Fruit fly (Drosophila melanogaster) whole organism, prepupa: ENCODE results near the gene Aasdh.

ENCODE experiments used
- Blimp-1 ChIP-seq: fragments of 200-800 bp; sonication (Bioruptor generic); optimal IDR thresholded peaks from 3 replicates; lab custom pipeline; 2017; ENCODE audit warnings: missing biosample characterization, missing genetic modification characterization, mild to moderate bottlenecking, moderate library complexity, missing genetic modification reagents
- CG10669 ChIP-seq: fragments of 200-800 bp; sonication (Bioruptor generic); optimal IDR thresholded peaks from 3 replicates; lab custom pipeline; 2018; ENCODE audit warnings: missing biosample characterization, mild to moderate bottlenecking, missing genetic modification characterization, moderate library complexity
- CG11762 ChIP-seq: fragments of 200-800 bp; sonication (Bioruptor generic); optimal IDR thresholded peaks from 3 replicates; lab custom pipeline; 2016; ENCODE audit warnings: missing biosample characterization, missing genetic modification characterization; ENCODE audit not compliant: insufficient read depth
- CG11902 ChIP-seq: fragments of 200-800 bp; sonication (Bioruptor generic); optimal IDR thresholded peaks from 3 replicates; lab custom pipeline; 2016; ENCODE audit warnings: missing biosample characterization, missing genetic modification characterization
- CG15336 ChIP-seq: fragments of 200-800 bp; sonication (Bioruptor generic); IDR thresholded peaks from 2 replicates; pipeline ENCODE4 v1.3.6; 2022; ENCODE audit warnings: missing biosample characterization, missing genetic modification characterization
- CG1621 ChIP-seq: fragments of 200-800 bp; sonication (Bioruptor generic); optimal IDR thresholded peaks from 3 replicates; lab custom pipeline; 2018; ENCODE audit warnings: missing biosample characterization, mild to moderate bottlenecking, missing genetic modification characterization
- CG16779 ChIP-seq: fragments of 200-800 bp; sonication (Bioruptor generic); optimal IDR thresholded peaks from 3 replicates; lab custom pipeline; 2017; ENCODE audit warnings: missing biosample characterization, mild to moderate bottlenecking, missing genetic modification characterization
- CG31627 ChIP-seq: fragments of 200-800 bp; sonication (Bioruptor generic); optimal IDR thresholded peaks from 3 replicates; lab custom pipeline; 2016; ENCODE audit warnings: missing biosample characterization, missing genetic modification characterization
- CG32006 ChIP-seq: fragments of 200-800 bp; sonication (Bioruptor generic); optimal IDR thresholded peaks from 3 replicates; lab custom pipeline; 2017; ENCODE audit warnings: missing biosample characterization, mild to moderate bottlenecking, missing genetic modification characterization
- CG34406 ChIP-seq: fragments of 200-800 bp; sonication (Bioruptor generic); optimal IDR thresholded peaks from 3 replicates; lab custom pipeline; 2016; ENCODE audit warnings: missing biosample characterization, missing genetic modification characterization
- CG4318 ChIP-seq: fragments of 200-800 bp; sonication (Bioruptor generic); optimal IDR thresholded peaks from 3 replicates; lab custom pipeline; 2017; ENCODE audit warnings: missing biosample characterization, mild to moderate bottlenecking, missing genetic modification characterization
- CG6163 ChIP-seq: fragments of 200-800 bp; sonication (Bioruptor generic); IDR thresholded peaks from 3 replicates; pipeline ENCODE4 v1.3.6; 2022; ENCODE audit warnings: missing biosample characterization, missing genetic modification characterization
- CG6276 ChIP-seq: fragments of 200-800 bp; sonication (Bioruptor generic); optimal IDR thresholded peaks from 2 replicates; lab custom pipeline; 2017; ENCODE audit warnings: missing biosample characterization, mild to moderate bottlenecking, missing genetic modification characterization
- CG6792 ChIP-seq: fragments of 200-800 bp; sonication (Bioruptor generic); optimal IDR thresholded peaks from 3 replicates; lab custom pipeline; 2016; ENCODE audit warnings: missing biosample characterization, missing genetic modification characterization
- CG6808 ChIP-seq: fragments of 200-800 bp; sonication (Bioruptor generic); optimal IDR thresholded peaks from 3 replicates; lab custom pipeline; 2017; ENCODE audit warnings: missing biosample characterization, missing genetic modification characterization, mild to moderate bottlenecking, moderate library complexity, missing genetic modification reagents
- CG6854 ChIP-seq: fragments of 200-800 bp; sonication (Bioruptor generic); optimal IDR thresholded peaks from 2 replicates; lab custom pipeline; 2017; ENCODE audit warnings: missing biosample characterization, mild to moderate bottlenecking, missing genetic modification characterization
- CG7368 ChIP-seq: fragments of 200-800 bp; sonication (Bioruptor generic); optimal IDR thresholded peaks from 3 replicates; lab custom pipeline; 2016; ENCODE audit warnings: missing biosample characterization, missing genetic modification characterization
- CG8319 ChIP-seq: fragments of 200-800 bp; sonication (Bioruptor generic); optimal IDR thresholded peaks from 3 replicates; lab custom pipeline; 2016; ENCODE audit warnings: missing biosample characterization, missing genetic modification characterization
- CG9139 ChIP-seq: fragments of 200-800 bp; sonication (Bioruptor generic); optimal IDR thresholded peaks from 3 replicates; lab custom pipeline; 2017; ENCODE audit warnings: missing biosample characterization, mild to moderate bottlenecking, missing genetic modification characterization
- Eip75B ChIP-seq: fragments of 200-800 bp; sonication (Bioruptor generic); optimal IDR thresholded peaks from 3 replicates; lab custom pipeline; 2016; ENCODE audit warnings: missing biosample characterization, missing genetic modification characterization
- Eip78C ChIP-seq: fragments of 200-800 bp; sonication (Bioruptor generic); peaks from one replicate; lab custom pipeline; 2016; ENCODE audit warnings: missing biosample characterization, missing genetic modification characterization
- Ets21C ChIP-seq: fragments of 200-800 bp; sonication (Bioruptor generic); optimal IDR thresholded peaks from 3 replicates; lab custom pipeline; 2016; ENCODE audit warnings: missing biosample characterization, missing genetic modification characterization
- Ets96B ChIP-seq: fragments of 200-800 bp; optimal IDR thresholded peaks from 2 replicates; lab custom pipeline; 2019; ENCODE audit warnings: missing biosample characterization, mild to moderate bottlenecking, missing genetic modification characterization, moderate library complexity
- Gug ChIP-seq: fragments of 200-800 bp; sonication (Bioruptor generic); IDR thresholded peaks from 2 replicates; pipeline ENCODE4 v1.3.6; 2022; ENCODE audit warnings: missing biosample characterization, missing genetic modification characterization
- Hr38 ChIP-seq: sonication (Bioruptor generic); optimal IDR thresholded peaks from 2 replicates; lab custom pipeline; 2016; ENCODE audit warnings: missing biosample characterization, missing genetic modification characterization
- Hr39 ChIP-seq: fragments of 200-800 bp; sonication (Bioruptor generic); optimal IDR thresholded peaks from 2 replicates; lab custom pipeline; 2016; ENCODE audit warnings: missing biosample characterization, missing genetic modification characterization
- Hr4 ChIP-seq: fragments of 200-800 bp; sonication (Bioruptor generic); optimal IDR thresholded peaks from 3 replicates; lab custom pipeline; 2016; ENCODE audit warnings: missing biosample characterization, missing genetic modification characterization
- Lpt ChIP-seq: fragments of 200-800 bp; sonication (Bioruptor generic); optimal IDR thresholded peaks from 3 replicates; lab custom pipeline; 2016; ENCODE audit warnings: missing biosample characterization, missing genetic modification characterization
- Met ChIP-seq: fragments of 200-800 bp; sonication (Bioruptor generic); optimal IDR thresholded peaks from 3 replicates; lab custom pipeline; 2016; ENCODE audit warnings: missing biosample characterization, missing genetic modification characterization
- OdsH ChIP-seq: fragments of 200-800 bp; sonication (Bioruptor generic); optimal IDR thresholded peaks from 3 replicates; lab custom pipeline; 2016; ENCODE audit warnings: missing biosample characterization, missing genetic modification characterization
- Smox ChIP-seq: fragments of 200-800 bp; sonication (Bioruptor generic); optimal IDR thresholded peaks from 3 replicates; lab custom pipeline; 2016; ENCODE audit warnings: missing biosample characterization, missing genetic modification characterization
- Sox102F ChIP-seq: fragments of 200-800 bp; sonication (Bioruptor generic); optimal IDR thresholded peaks from 2 replicates; lab custom pipeline; 2016; ENCODE audit warnings: missing biosample characterization, mild to moderate bottlenecking, missing genetic modification characterization
- Sox14 ChIP-seq: fragments of 200-800 bp; sonication (Bioruptor generic); optimal IDR thresholded peaks from 3 replicates; lab custom pipeline; 2016; ENCODE audit warnings: missing biosample characterization, missing genetic modification characterization
- acj6 ChIP-seq: fragments of 200-800 bp; sonication (Bioruptor generic); optimal IDR thresholded peaks from 3 replicates; lab custom pipeline; 2016; ENCODE audit warnings: missing biosample characterization, missing genetic modification characterization
- dac ChIP-seq: fragments of 200-800 bp; sonication (Bioruptor generic); optimal IDR thresholded peaks from 2 replicates; lab custom pipeline; 2017; ENCODE audit warnings: missing biosample characterization, mild to moderate bottlenecking, missing genetic modification characterization
- dsx ChIP-seq: fragments of 200-800 bp; optimal IDR thresholded peaks from 3 replicates; lab custom pipeline; 2019; ENCODE audit warnings: missing biosample characterization, mild to moderate bottlenecking, missing genetic modification characterization, moderate library complexity; ENCODE audit not compliant: poor library complexity, severe bottlenecking
- eg ChIP-seq: fragments of 200-800 bp; sonication (Bioruptor generic); IDR thresholded peaks from 3 replicates; pipeline ENCODE4 v1.3.6; 2022; ENCODE audit warnings: missing biosample characterization, missing genetic modification characterization
- fd85E ChIP-seq: fragments of 200-800 bp; sonication (Bioruptor generic); optimal IDR thresholded peaks from 3 replicates; lab custom pipeline; 2016; ENCODE audit warnings: missing biosample characterization, missing genetic modification characterization
- spab ChIP-seq: fragments of 200-800 bp; sonication (Bioruptor generic); optimal IDR thresholded peaks from 2 replicates; lab custom pipeline; 2017; ENCODE audit warnings: missing biosample characterization, mild to moderate bottlenecking, missing genetic modification characterization, missing genetic modification reagents
- ss ChIP-seq, 2 experiments: fragments of 200-800 bp; sonication (Bioruptor generic); optimal IDR thresholded peaks; 2 replicates in 1 of 2; 3 replicates in 1 of 2; lab custom pipeline; 2017 to 2018; ENCODE audit warnings: mild to moderate bottlenecking in 2 of 2, missing biosample characterization in 2 of 2, missing genetic modification characterization in 2 of 2, moderate library complexity in 1 of 2
- svp ChIP-seq: fragments of 200-800 bp; sonication (Bioruptor generic); peaks from one replicate; lab custom pipeline; 2016; ENCODE audit warnings: missing biosample characterization, missing genetic modification characterization
- topi ChIP-seq: fragments of 200-800 bp; sonication (Bioruptor generic); optimal IDR thresholded peaks from 3 replicates; lab custom pipeline; 2016; ENCODE audit warnings: missing biosample characterization, missing genetic modification characterization
- vri ChIP-seq: fragments of 200-800 bp; sonication (Bioruptor generic); optimal IDR thresholded peaks from 3 replicates; lab custom pipeline; 2016; ENCODE audit warnings: missing biosample characterization, mild to moderate bottlenecking, missing genetic modification characterization

Gene Aasdh

DNA sequence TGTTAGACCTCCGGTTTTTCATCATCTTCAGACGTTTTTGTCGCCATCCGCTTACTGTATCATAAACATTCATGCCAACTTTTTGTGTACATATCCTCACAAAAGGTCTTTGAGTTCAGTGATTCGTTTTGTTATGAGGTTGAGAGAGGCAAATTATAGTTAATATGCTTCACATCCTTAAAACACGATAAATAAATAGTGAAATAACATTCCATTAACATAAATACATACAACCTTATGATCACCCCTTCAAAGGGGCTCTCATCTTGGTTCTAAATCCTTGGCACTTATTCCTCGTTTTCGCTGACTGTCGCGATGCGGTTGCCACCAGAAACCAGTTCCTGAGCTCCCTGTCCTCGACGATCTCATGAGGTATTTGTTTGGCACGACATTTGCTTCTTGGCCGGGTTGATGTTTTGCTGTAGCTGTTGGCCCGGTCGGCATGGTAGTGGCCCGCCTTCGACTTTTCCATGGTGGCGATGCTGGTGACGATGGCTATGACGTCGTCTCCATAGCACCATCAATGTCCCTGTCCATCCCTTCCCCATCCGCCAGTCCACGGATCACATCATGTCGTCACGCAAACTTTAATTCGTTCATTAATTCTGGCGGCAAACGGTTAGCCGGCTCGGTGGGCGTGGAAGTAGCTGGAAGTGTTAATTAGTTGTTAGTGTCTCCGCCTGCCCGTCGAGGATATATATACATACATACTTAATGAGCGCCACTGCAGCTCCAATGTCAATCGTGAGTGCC is 19.7 kb upstream of the Aasdh start (continued):
- TF ChIP-seq Hr38 (GFP tag; lab: Kevin White, UChicago) (no peak), Eip75B (peak; percentile 24), topi (peak; percentile 47), CG34406 (GFP tag; lab: Kevin White, UChicago) (no peak), Gug (GFP tag; lab: Robert Waterston, UW) (no peak), CG16779 (no peak), CG15336 (GFP tag; lab: Robert Waterston, UW) (no peak), CG11902 (GFP tag; lab: Kevin White, UChicago) (no peak), dsx (GFP tag; lab: Kevin White, UChicago) (no peak), Ets21C (GFP tag; lab: Kevin White, UChicago) (no peak), CG6276 (GFP tag; lab: Kevin White, UChicago) (no peak), Ets96B (tag; lab: Kevin White, UChicago) (no peak), Sox102F (peak; percentile 52), dac (GFP tag; lab: Kevin White, UChicago) (no peak), Met (GFP tag; lab: Kevin White, UChicago) (peak; percentile 48), Eip78C (peak; percentile 79), spab (GFP tag; lab: Kevin White, UChicago) (no peak), Sox14 (GFP tag; lab: Kevin White, UChicago) (peak; percentile 7), OdsH (GFP tag; lab: Kevin White, UChicago) (peak; percentile 32), vri (GFP tag; lab: Kevin White, UChicago) (peak; percentile 14), CG6854 (GFP tag; lab: Kevin White, UChicago) (no peak), Lpt (GFP tag; lab: Kevin White, UChicago) (no peak), CG10669 (no peak), CG11762 (GFP tag; lab: Kevin White, UChicago) (no peak), acj6 (GFP tag; lab: Kevin White, UChicago) (peak; percentile 15)

DNA sequence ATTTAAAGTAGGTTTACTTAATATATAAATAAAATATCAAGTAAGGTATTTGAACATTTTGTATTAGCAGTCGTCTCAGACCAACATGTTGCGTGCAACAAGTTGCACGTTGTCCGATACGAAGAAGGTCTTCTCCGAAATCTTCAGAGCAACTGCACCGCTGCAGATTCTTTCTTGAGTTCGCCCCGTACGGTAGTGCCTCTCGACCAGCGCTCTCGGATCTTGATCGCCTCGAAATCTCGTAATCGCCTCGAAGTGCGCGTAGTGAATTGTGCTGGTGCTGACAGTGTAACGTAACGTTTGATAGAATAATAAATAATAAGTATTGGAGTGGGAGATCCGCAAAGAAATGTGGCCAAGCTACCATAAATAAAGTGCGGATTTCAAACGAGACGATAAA is 17.3 kb upstream of the Aasdh start, which contains the start of gene dachs:
dachs (plus strand) TSS at position 175 of the 400 bp plus-strand sequence.
- TF ChIP-seq svp (GFP tag; lab: Kevin White, UChicago) = peak; percentile 30
- TF ChIP-seq CG8319 (GFP tag; lab: Kevin White, UChicago) = no peak
- TF ChIP-seq CG15336 (GFP tag; lab: Robert Waterston, UW) = no peak
- no peak for TF ChIP-seq CG10669
- TF ChIP-seq Eip78C = peak; percentile 50

DNA sequence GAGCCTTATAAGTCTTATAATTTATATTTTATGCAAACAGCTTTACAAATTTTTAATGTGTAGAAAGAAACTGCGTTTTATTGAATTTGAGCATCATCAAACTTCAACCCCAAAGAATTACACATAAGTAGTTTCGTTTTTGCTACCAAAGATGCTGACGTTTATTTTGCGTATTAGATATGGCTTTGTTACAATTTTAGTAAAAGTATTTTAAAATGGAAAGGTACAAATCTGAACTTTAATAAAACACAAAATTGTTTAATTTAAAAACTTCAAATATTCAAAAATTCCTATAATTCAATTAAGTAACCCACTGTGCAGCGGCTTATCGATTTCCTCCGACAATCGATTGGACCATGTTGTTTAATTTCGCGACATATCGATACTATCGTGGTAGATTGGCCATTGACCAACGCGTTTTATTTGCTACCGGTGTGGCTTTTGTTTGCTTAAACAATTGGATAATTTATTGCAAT is 14.8 kb upstream of the Aasdh start, which contains the start of gene prg:
prg (plus strand) TSS at position 382 of the 476 bp plus-strand sequence.
- TF ChIP-seq CG6854 (GFP tag; lab: Kevin White, UChicago) (no peak), CG6276 (GFP tag; lab: Kevin White, UChicago) (peak; percentile 41), eg (GFP tag; lab: Robert Waterston, UW) (peak; percentile 68), Smox (GFP tag; lab: Kevin White, UChicago) (peak; percentile 73), ss (GFP tag; optimal IDR thresholded peaks at IDR 0.05; lab: Kevin White, UChicago) (peak; percentile 7 to 54), CG6163 (GFP tag; lab: Robert Waterston, UW) (peak; percentile 42), CG6808 (peak; percentile 21), CG8319 (GFP tag; lab: Kevin White, UChicago) (no peak), acj6 (GFP tag; lab: Kevin White, UChicago) (peak; percentile 48), CG1621 (peak; percentile 2), Eip75B (peak; percentile 77), fd85E (GFP tag; lab: Kevin White, UChicago) (no peak), CG16779 (peak; percentile 9), Eip78C (peak; percentile 90), dac (GFP tag; lab: Kevin White, UChicago) (no peak), CG7368 (GFP tag; lab: Kevin White, UChicago) (peak; percentile 17), Hr4 (GFP tag; lab: Kevin White, UChicago) (peak; percentile 77), CG11902 (GFP tag; lab: Kevin White, UChicago) (peak; percentile 49), vri (GFP tag; lab: Kevin White, UChicago) (peak; percentile 19), Blimp-1 (no peak), CG9139 (GFP tag; lab: Kevin White, UChicago) (peak; percentile 0), CG15336 (GFP tag; lab: Robert Waterston, UW) (peak; percentile 49; the same call in 1 of the 2 replicates), Sox102F (peak; percentile 58), CG10669 (peak; percentile 46), Ets96B (tag; lab: Kevin White, UChicago) (peak; percentile 67), Gug (GFP tag; lab: Robert Waterston, UW) (no peak), svp (GFP tag; lab: Kevin White, UChicago) (peak; percentile 90), CG4318 (GFP tag; lab: Kevin White, UChicago) (peak; percentile 51), CG32006 (peak; percentile 54), CG6792 (peak; percentile 51), Hr39 (GFP tag; lab: Kevin White, UChicago) (peak; percentile 52), Hr38 (GFP tag; lab: Kevin White, UChicago) (no peak), CG31627 (GFP tag; lab: Kevin White, UChicago) (peak; percentile 63)
